Fruit fly (Drosophila melanogaster) whole organism, embryonic: Measurements from ENCODE around the gene Megf8.

Experiments used
- Aef1 ChIP-seq: fragments of 200-800 bp; sonication (Bioruptor generic); IDR thresholded peaks from 3 replicates; pipeline ENCODE4 v1.3.6; 2022; ENCODE audit warnings: missing biosample characterization, missing genetic modification characterization
- Atf6 ChIP-seq: fragments of 200-800 bp; sonication (Bioruptor generic); IDR thresholded peaks from 2 replicates; pipeline ENCODE4 v1.3.6; 2022; ENCODE audit warnings: missing biosample characterization, missing genetic modification characterization
- CG10654 ChIP-seq: fragments of 200-800 bp; sonication (Bioruptor generic); optimal IDR thresholded peaks from 2 replicates; lab custom pipeline; 2016; ENCODE audit warnings: missing biosample characterization, missing genetic modification characterization
- CG11093 ChIP-seq: fragments of 200-800 bp; sonication (Bioruptor generic); IDR thresholded peaks from 3 replicates; pipeline ENCODE4 v1.3.6; 2022; ENCODE audit warnings: missing biosample characterization, missing genetic modification characterization
- CG11723 ChIP-seq: fragments of 200-800 bp; sonication (Bioruptor generic); optimal IDR thresholded peaks from 2 replicates; lab custom pipeline; 2017; ENCODE audit warnings: missing biosample characterization, mild to moderate bottlenecking, missing genetic modification characterization
- CG13296 ChIP-seq: fragments of 200-800 bp; sonication (Bioruptor generic); optimal IDR thresholded peaks from 3 replicates; lab custom pipeline; 2018; ENCODE audit warnings: missing biosample characterization, mild to moderate bottlenecking, missing genetic modification characterization
- CG14441 ChIP-seq: fragments of 200-800 bp; sonication (Bioruptor generic); IDR thresholded peaks from 2 replicates; pipeline ENCODE4 v1.3.6; 2022; ENCODE audit warnings: missing biosample characterization, missing genetic modification characterization
- CG14710 ChIP-seq: fragments of 200-800 bp; sonication (Bioruptor generic); optimal IDR thresholded peaks from 3 replicates; lab custom pipeline; 2019; ENCODE audit warnings: missing biosample characterization, mild to moderate bottlenecking, missing genetic modification characterization, moderate library complexity
- CG15479 ChIP-seq: fragments of 200-800 bp; sonication (Bioruptor generic); optimal IDR thresholded peaks from 3 replicates; lab custom pipeline; 2019; ENCODE audit warnings: missing biosample characterization, mild to moderate bottlenecking, missing genetic modification characterization, moderate library complexity
- CG18262 ChIP-seq: fragments of 200-800 bp; optimal IDR thresholded peaks from 3 replicates; lab custom pipeline; 2019; ENCODE audit warnings: missing biosample characterization, mild to moderate bottlenecking, missing genetic modification characterization, moderate library complexity
- CG2889 ChIP-seq: fragments of 200-800 bp; sonication (Bioruptor generic); IDR thresholded peaks from 3 replicates; pipeline ENCODE4 v1.3.6; 2022; ENCODE audit warnings: missing biosample characterization, missing genetic modification characterization
- CG30020 ChIP-seq: fragments of 200-800 bp; optimal IDR thresholded peaks from 2 replicates; lab custom pipeline; 2019; ENCODE audit warnings: missing biosample characterization, mild to moderate bottlenecking, missing genetic modification characterization, moderate library complexity
- CG34224 ChIP-seq: fragments of 200-800 bp; sonication (Bioruptor generic); IDR thresholded peaks from 3 replicates; pipeline ENCODE4 v1.3.6; 2022; ENCODE audit warnings: missing biosample characterization, missing genetic modification characterization; ENCODE audit not compliant: partially characterized antibody
- CG4707 ChIP-seq: fragments of 200-800 bp; sonication (Bioruptor generic); optimal IDR thresholded peaks from 2 replicates; lab custom pipeline; 2018; ENCODE audit warnings: missing biosample characterization, mild to moderate bottlenecking, missing genetic modification characterization, moderate library complexity
- CG4730 ChIP-seq: fragments of 200-800 bp; sonication (Bioruptor generic); IDR thresholded peaks from 2 replicates; pipeline ENCODE4 v1.3.6; 2022; ENCODE audit warnings: missing biosample characterization, missing genetic modification characterization
- CG4820 ChIP-seq: fragments of 200-800 bp; sonication (Bioruptor generic); optimal IDR thresholded peaks from 3 replicates; lab custom pipeline; 2016; ENCODE audit warnings: missing biosample characterization, missing genetic modification characterization
- CG6683 ChIP-seq: fragments of 200-800 bp; sonication (Bioruptor generic); optimal IDR thresholded peaks from 2 replicates; lab custom pipeline; 2017; ENCODE audit warnings: missing biosample characterization, mild to moderate bottlenecking, missing genetic modification characterization, missing genetic modification reagents
- CG6689 ChIP-seq: fragments of 200-800 bp; sonication (Bioruptor generic); IDR thresholded peaks from 2 replicates; pipeline ENCODE4 v1.3.6; 2022; ENCODE audit warnings: missing biosample characterization, missing genetic modification characterization
- CG7271 ChIP-seq: fragments of 200-800 bp; sonication (Bioruptor generic); optimal IDR thresholded peaks from 2 replicates; lab custom pipeline; 2018; ENCODE audit warnings: missing biosample characterization, mild to moderate bottlenecking, missing genetic modification characterization, moderate library complexity
- CG8478 ChIP-seq: fragments of >200 bp; optimal IDR thresholded peaks from 2 replicates; lab custom pipeline; 2018
- CG9727 ChIP-seq: fragments of 200-800 bp; sonication (Bioruptor generic); optimal IDR thresholded peaks from 3 replicates; lab custom pipeline; 2017; ENCODE audit warnings: missing biosample characterization, mild to moderate bottlenecking, missing genetic modification characterization
- CTCF ChIP-seq: fragments of 200-800 bp; sonication (Bioruptor generic); optimal IDR thresholded peaks from 2 replicates; lab custom pipeline; 2017; ENCODE audit warnings: missing biosample characterization, mild to moderate bottlenecking, missing genetic modification characterization, moderate library complexity
- Chrac-16 ChIP-seq: fragments of 200-800 bp; sonication (Bioruptor generic); optimal IDR thresholded peaks from 3 replicates; lab custom pipeline; 2016; ENCODE audit warnings: missing biosample characterization, missing genetic modification characterization
- CrebB ChIP-seq: fragments of 200-800 bp; sonication (Bioruptor generic); optimal IDR thresholded peaks from 3 replicates; lab custom pipeline; 2018; ENCODE audit warnings: missing biosample characterization, mild to moderate bottlenecking, missing genetic modification characterization
- Dek ChIP-seq: fragments of 200-800 bp; sonication (Bioruptor generic); optimal IDR thresholded peaks from 3 replicates; lab custom pipeline; 2019; ENCODE audit warnings: missing biosample characterization, mild to moderate bottlenecking, missing genetic modification characterization, moderate library complexity
- Ets65A ChIP-seq: fragments of 200-800 bp; sonication (Bioruptor generic); peaks from one replicate; lab custom pipeline; 2016; ENCODE audit warnings: missing biosample characterization, missing genetic modification characterization
- MBD-R2 ChIP-seq: fragments of 200-800 bp; sonication (Bioruptor generic); IDR thresholded peaks from 2 replicates; pipeline ENCODE4 v1.3.6; 2022; ENCODE audit warnings: missing biosample characterization, missing genetic modification characterization
- Mad ChIP-seq: fragments of 200-800 bp; sonication (Bioruptor generic); optimal IDR thresholded peaks from 2 replicates; lab custom pipeline; 2016; ENCODE audit warnings: missing biosample characterization, missing genetic modification characterization
- Myb ChIP-seq: fragments of 200-800 bp; sonication (Bioruptor generic); optimal IDR thresholded peaks from 2 replicates; lab custom pipeline; 2016; ENCODE audit warnings: missing biosample characterization, missing genetic modification characterization
- Nf-YA ChIP-seq: fragments of 200-800 bp; sonication (Bioruptor generic); IDR thresholded peaks from 2 replicates; pipeline ENCODE4 v1.3.6; 2022; ENCODE audit warnings: missing biosample characterization, missing genetic modification characterization
- Oli ChIP-seq: fragments of 200-800 bp; sonication (Bioruptor generic); optimal IDR thresholded peaks from 2 replicates; lab custom pipeline; 2018; ENCODE audit warnings: missing biosample characterization, mild to moderate bottlenecking, missing genetic modification characterization, moderate library complexity
- Poxn ChIP-seq: fragments of 200-800 bp; sonication (Bioruptor generic); IDR thresholded peaks from 2 replicates; pipeline ENCODE4 v1.3.6; 2022; ENCODE audit warnings: missing biosample characterization, missing genetic modification characterization
- Ptx1 ChIP-seq: fragments of 200-800 bp; sonication (Bioruptor generic); IDR thresholded peaks from 2 replicates; pipeline ENCODE4 v1.3.6; 2022; ENCODE audit warnings: missing biosample characterization, missing genetic modification characterization
- Sin3A ChIP-seq: fragments of >200 bp; optimal IDR thresholded peaks from 2 replicates; lab custom pipeline; 2018
- ara ChIP-seq: fragments of 200-800 bp; sonication (Bioruptor generic); IDR thresholded peaks from 2 replicates; pipeline ENCODE4 v1.3.6; 2022; ENCODE audit warnings: missing biosample characterization, missing genetic modification characterization
- bbx ChIP-seq: fragments of 200-800 bp; sonication (Bioruptor generic); IDR thresholded peaks from 2 replicates; pipeline ENCODE4 v1.3.6; 2022; ENCODE audit warnings: missing biosample characterization, missing genetic modification characterization; ENCODE audit not compliant: partially characterized antibody
- dmrt11E ChIP-seq: fragments of 200-800 bp; sonication (Bioruptor generic); optimal IDR thresholded peaks from 3 replicates; lab custom pipeline; 2018; ENCODE audit warnings: missing biosample characterization, mild to moderate bottlenecking, missing genetic modification characterization, moderate library complexity
- fd96Cb ChIP-seq: fragments of 200-800 bp; sonication (Bioruptor generic); optimal IDR thresholded peaks from 2 replicates; lab custom pipeline; 2018; ENCODE audit warnings: missing biosample characterization, mild to moderate bottlenecking, missing genetic modification characterization, moderate library complexity
- gcm2 ChIP-seq: fragments of 200-800 bp; sonication (Bioruptor generic); optimal IDR thresholded peaks from 2 replicates; lab custom pipeline; 2016; ENCODE audit warnings: missing biosample characterization, missing genetic modification characterization
- kah ChIP-seq: fragments of 200-800 bp; sonication (Bioruptor generic); optimal IDR thresholded peaks from 2 replicates; lab custom pipeline; 2018; ENCODE audit warnings: missing biosample characterization, mild to moderate bottlenecking, missing genetic modification characterization
- ken ChIP-seq: fragments of 200-800 bp; sonication (Bioruptor generic); IDR thresholded peaks from 3 replicates; pipeline ENCODE4 v1.3.6; 2022; ENCODE audit warnings: missing biosample characterization, missing genetic modification characterization
- lab ChIP-seq: fragments of 200-800 bp; sonication (Bioruptor generic); optimal IDR thresholded peaks from 3 replicates; lab custom pipeline; 2017; ENCODE audit warnings: missing biosample characterization, missing genetic modification characterization, mild to moderate bottlenecking, moderate library complexity, missing genetic modification reagents
- prd ChIP-seq, 3 experiments: fragments of >200 bp in 2 of 3; fragments of 200-800 bp in 1 of 3; sonication (Bioruptor generic) in 1 of 3; optimal IDR thresholded peaks in 2 of 3; IDR thresholded peaks in 1 of 3; 2 replicates in 2 of 3; 3 replicates in 1 of 3; pipeline versions ENCODE4 v1.3.6 to Lab custom; 2017 to 2022; ENCODE audit warnings: missing biosample characterization in 1 of 3, missing genetic modification characterization in 1 of 3
- sd ChIP-seq: fragments of 200-800 bp; sonication (Bioruptor generic); optimal IDR thresholded peaks from 3 replicates; lab custom pipeline; 2018; ENCODE audit warnings: missing biosample characterization, mild to moderate bottlenecking, missing genetic modification characterization, moderate library complexity
- slbo ChIP-seq: fragments of 200-800 bp; sonication (Bioruptor generic); IDR thresholded peaks from 2 replicates; pipeline ENCODE4 v1.3.6; 2022; ENCODE audit warnings: missing biosample characterization, missing genetic modification characterization
- trem ChIP-seq: fragments of 200-800 bp; optimal IDR thresholded peaks from 3 replicates; lab custom pipeline; 2019; ENCODE audit warnings: missing biosample characterization, mild to moderate bottlenecking, missing genetic modification characterization, moderate library complexity
- ttk ChIP-seq: fragments of 200-800 bp; sonication (Bioruptor generic); IDR thresholded peaks from 2 replicates; pipeline ENCODE4 v2.1.2; 2022; ENCODE audit warnings: missing biosample characterization, missing genetic modification characterization
- tup ChIP-seq: fragments of 200-800 bp; sonication (Bioruptor generic); optimal IDR thresholded peaks from 2 replicates; lab custom pipeline; 2016; ENCODE audit warnings: missing biosample characterization, mild to moderate bottlenecking, missing genetic modification characterization, moderate library complexity
- zf30C ChIP-seq: fragments of 200-800 bp; sonication (Bioruptor generic); optimal IDR thresholded peaks from 3 replicates; lab custom pipeline; 2018; ENCODE audit warnings: missing biosample characterization, mild to moderate bottlenecking, missing genetic modification characterization
- zfh2 ChIP-seq: fragments of 200-800 bp; sonication (Bioruptor generic); optimal IDR thresholded peaks from 2 replicates; lab custom pipeline; 2016; ENCODE audit warnings: missing biosample characterization, missing genetic modification characterization

Megf8 gene

DNA sequence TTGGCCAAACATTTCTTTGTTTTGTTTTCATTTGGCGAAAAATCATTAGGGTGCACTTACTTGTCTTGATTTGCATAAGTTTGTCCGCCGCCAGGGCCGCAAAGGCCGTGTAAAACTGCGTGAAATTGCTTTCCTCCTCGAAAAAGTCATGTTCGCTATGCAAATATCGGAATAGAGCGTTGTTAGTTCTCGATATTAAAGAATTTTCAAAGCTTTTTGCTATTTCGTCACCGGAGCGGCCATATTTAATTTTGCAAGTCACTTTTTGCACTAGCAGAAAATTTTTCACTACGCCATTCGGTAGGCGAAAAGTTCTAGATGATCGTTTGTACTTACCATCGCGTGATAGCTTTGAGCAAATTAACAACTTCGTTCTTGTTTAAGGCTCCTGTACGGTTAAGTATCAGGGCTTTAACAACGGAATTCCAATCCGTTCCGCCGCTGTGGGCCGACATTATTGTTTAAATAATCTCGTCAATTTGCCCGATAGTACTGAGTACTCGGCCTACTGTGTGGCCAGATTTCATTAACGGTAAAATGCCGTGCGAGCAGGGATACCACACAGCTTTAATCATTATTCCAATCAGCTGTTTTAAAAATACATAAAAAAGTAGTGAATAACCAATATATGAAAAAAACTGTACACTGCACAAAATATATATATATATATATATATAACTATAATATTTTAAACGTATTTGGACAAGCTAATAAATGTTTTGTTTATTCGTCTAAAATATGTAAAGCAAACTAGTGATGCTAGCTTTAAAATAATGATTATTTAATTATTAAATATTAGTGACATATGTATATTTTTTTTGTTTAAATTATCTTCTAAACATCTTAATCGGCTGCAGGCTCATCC lies 28.1 kb downstream of the Megf8 start, which contains the start of gene poe (continued):
- TF ChIP-seq kah (GFP tag; lab: Kevin White, UChicago) (peak; percentile 22), bbx (GFP tag; lab: Robert Waterston, UW) (0 out of 2 replicates have a peak, but pooled peaks have one; percentile 38), Atf6 (GFP tag; lab: Robert Waterston, UW) (no peak), Ets65A (GFP tag; lab: Kevin White, UChicago) (peak; percentile 45), MBD-R2 (peak; percentile 74), CG18262 (tag; lab: Kevin White, UChicago) (no peak), tup (no peak), Aef1 (peak; percentile 39; the same call in 1 of the 3 replicates), sd (tag; lab: Kevin White, UChicago) (no peak), Myb (GFP tag; lab: Kevin White, UChicago) (peak; percentile 15), slbo (GFP tag; lab: Robert Waterston, UW) (peak; percentile 59), CG2889 (0 out of 3 replicates have a peak, but pooled peaks have one; percentile 30), ara (GFP tag; lab: Robert Waterston, UW) (peak; percentile 61), CTCF (no peak), CG6689 (peak; percentile 74), Oli (peak; percentile 23), CG8478 (lab: Kevin White, UChicago) (no peak), Poxn (GFP tag; lab: Robert Waterston, UW) (no peak), CG10654 (GFP tag; lab: Kevin White, UChicago) (peak; percentile 54), CG4820 (no peak), Mad (no peak), zf30C (GFP tag; lab: Kevin White, UChicago) (peak; percentile 88), zfh2 (GFP tag; lab: Kevin White, UChicago) (no peak), gcm2 (GFP tag; lab: Kevin White, UChicago) (no peak), lab (GFP tag; lab: Kevin White, UChicago) (no peak), dmrt11E (tag; lab: Kevin White, UChicago) (peak; percentile 44), Sin3A (lab: Kevin White, UChicago) (peak; percentile 19), ken (GFP tag; lab: Robert Waterston, UW) (no peak), CG13296 (GFP tag; lab: Kevin White, UChicago) (no peak), CG6683 (GFP tag; lab: Kevin White, UChicago) (no peak), trem (tag; lab: Kevin White, UChicago) (peak; percentile 62), fd96Cb (tag; lab: Kevin White, UChicago) (peak; percentile 57), CG30020 (tag; lab: Kevin White, UChicago) (peak; percentile 31), Ptx1 (GFP tag; lab: Robert Waterston, UW) (peak; percentile 74), CG9727 (GFP tag; lab: Kevin White, UChicago) (peak; percentile 49), CG7271 (tag; lab: Kevin White, UChicago) (peak; percentile 11), CrebB (tag; lab: Kevin White, UChicago) (peak; percentile 63), CG14710 (peak; percentile 96), Dek (tag; lab: Kevin White, UChicago) (peak; percentile 59), CG4707 (GFP tag; lab: Kevin White, UChicago) (peak; percentile 29), ttk (GFP tag; lab: Robert Waterston, UW) (peak; percentile 61; the same call in 1 of the 2 replicates), CG11723 (GFP tag; lab: Kevin White, UChicago) (no peak), CG14441 (GFP tag; lab: Robert Waterston, UW) (0 out of 2 replicates have a peak, but pooled peaks have one; percentile 25), CG4730 (peak; percentile 39; the same call in 1 of the 2 replicates), Nf-YA (GFP tag; lab: Robert Waterston, UW) (no peak), prd (optimal IDR thresholded peaks at IDR 0.05; lab: Kevin White, UChicago) (no peak), prd (GFP tag; IDR thresholded peaks at IDR 0.05; lab: Robert Waterston, UW) (peak; percentile 62), CG15479 (GFP tag; lab: Kevin White, UChicago) (no peak), CG34224 (GFP tag; lab: Robert Waterston, UW) (peak; percentile 22; the same call in 2 of the 3 replicates), CG11093 (GFP tag; lab: Robert Waterston, UW) (no peak), Chrac-16 (GFP tag; lab: Kevin White, UChicago) (no peak)
